Worm (Caenorhabditis elegans): Measurements from ENCODE around the gene F10D7.10.

ce11 chrX:17336354-17336753 lies 43.2 kb downstream of the F10D7.10 start, which contains the start of gene C53C11.2:
- TF ChIP-seq nhr-76 (tag; optimal IDR thresholded peaks at IDR 0.05) (no peak), alr-1 (tag; optimal IDR thresholded peaks at IDR 0.05; ENCODE audit: borderline replicate concordance) (no peak), fos-1 (tag; optimal IDR thresholded peaks at IDR 0.05) (no peak), nhr-77 (tag; optimal IDR thresholded peaks at IDR 0.05) (no peak), mep-1 (tag; optimal IDR thresholded peaks at IDR 0.05) (no peak)

Data from whole organism, L1 larva.